Fruit fly (Drosophila melanogaster) whole organism, wandering third instar larva: ENCODE measurements around the gene CG15385.
A peak's percentile ranks its signal among the peaks of the same experiment; 100 is the strongest.

Experiments
- Abd-B ChIP-seq: fragments of >200 bp; optimal IDR thresholded peaks from 2 replicates; lab custom pipeline; 2017; ENCODE audit warnings: missing biosample characterization, missing genetic modification characterization
- CG32264 ChIP-seq: fragments of 200-800 bp; sonication (Bioruptor generic); optimal IDR thresholded peaks from 2 replicates; lab custom pipeline; 2016; ENCODE audit warnings: missing biosample characterization, missing genetic modification characterization
- CG9705 ChIP-seq: fragments of 200-800 bp; sonication (Bioruptor generic); optimal IDR thresholded peaks from 2 replicates; lab custom pipeline; 2018; ENCODE audit warnings: missing biosample characterization, mild to moderate bottlenecking, missing genetic modification characterization
- Dfd ChIP-seq: fragments of >200 bp; optimal IDR thresholded peaks from 2 replicates; lab custom pipeline; 2017; ENCODE audit warnings: missing biosample characterization, missing genetic modification characterization
- GATAd ChIP-seq: sonication (Bioruptor generic); optimal IDR thresholded peaks from 2 replicates; lab custom pipeline; 2016; ENCODE audit warnings: missing biosample characterization, missing genetic modification characterization
- Hnf4 ChIP-seq: fragments of 200-800 bp; sonication (Bioruptor generic); optimal IDR thresholded peaks from 2 replicates; lab custom pipeline; 2016; ENCODE audit warnings: missing biosample characterization, mild to moderate bottlenecking, missing genetic modification characterization
- Hr78 ChIP-seq: fragments of >200 bp; optimal IDR thresholded peaks from 2 replicates; lab custom pipeline; 2017; ENCODE audit warnings: missing biosample characterization, missing genetic modification characterization
- Myc ChIP-seq: fragments of >200 bp; optimal IDR thresholded peaks from 2 replicates; lab custom pipeline; 2017
- OdsH ChIP-seq: fragments of 200-800 bp; sonication (Bioruptor generic); optimal IDR thresholded peaks from 2 replicates; lab custom pipeline; 2016; ENCODE audit warnings: missing biosample characterization, mild to moderate bottlenecking, missing genetic modification characterization
- br ChIP-seq: fragments of 200-800 bp; sonication (Bioruptor generic); optimal IDR thresholded peaks from 2 replicates; lab custom pipeline; 2016; ENCODE audit warnings: missing biosample characterization, missing genetic modification characterization
- fru ChIP-seq: fragments of 200-800 bp; sonication (Bioruptor generic); optimal IDR thresholded peaks from 3 replicates; lab custom pipeline; 2016; ENCODE audit warnings: missing biosample characterization, mild to moderate bottlenecking, missing genetic modification characterization
- jim ChIP-seq: fragments of 175-275, 200-325 bp; sonication (Bioruptor generic); optimal IDR thresholded peaks from 2 replicates; lab custom pipeline; 2016; ENCODE audit warnings: missing biosample characterization, mild to moderate bottlenecking, missing genetic modification characterization
- psq ChIP-seq: fragments of 200-800 bp; sonication (Bioruptor generic); optimal IDR thresholded peaks from 3 replicates; lab custom pipeline; 2017; ENCODE audit warnings: missing biosample characterization, mild to moderate bottlenecking, missing genetic modification characterization, moderate library complexity

DNA sequence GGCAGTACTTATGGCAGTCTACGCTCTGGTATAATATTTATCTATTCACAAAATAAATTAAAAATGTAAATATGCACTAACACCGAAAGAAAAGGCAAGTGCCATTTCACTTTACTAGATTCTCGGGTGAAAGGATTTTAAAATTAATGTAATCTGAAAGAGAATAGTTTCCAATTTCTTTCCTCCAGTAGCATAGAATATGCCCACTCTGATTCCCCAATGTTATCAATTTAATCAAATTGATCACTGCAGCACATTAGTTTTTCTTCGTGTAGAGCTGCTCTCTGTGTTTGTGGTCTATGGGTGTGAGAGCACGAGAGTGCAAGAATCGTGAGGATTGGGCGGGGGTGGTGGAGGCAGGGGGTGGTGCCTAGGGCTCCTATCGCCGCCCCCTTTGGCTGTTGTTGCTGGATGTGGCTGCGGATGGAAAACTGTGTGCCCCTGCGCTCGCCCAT is 11.2 kb downstream of the CG15385 start:
- TF ChIP-seq Dfd (GFP tag; lab: Kevin White, UChicago) = no peak
- TF ChIP-seq br (GFP tag; lab: Kevin White, UChicago) = peak; percentile 76
- TF ChIP-seq Abd-B (GFP tag; lab: Kevin White, UChicago) = no peak
- TF ChIP-seq Hnf4 (GFP tag; lab: Kevin White, UChicago) = peak; percentile 65
- no peak for TF ChIP-seq GATAd (GFP tag; lab: Kevin White, UChicago)
- TF ChIP-seq jim (GFP tag; lab: Kevin White, UChicago) = no peak
- TF ChIP-seq Myc (lab: Kevin White, UChicago) = no peak
- peak; percentile 48 for TF ChIP-seq psq (GFP tag; lab: Kevin White, UChicago)
- peak; percentile 73 for TF ChIP-seq OdsH
- peak; percentile 72 for TF ChIP-seq CG32264 (GFP tag; lab: Kevin White, UChicago)
- no peak for TF ChIP-seq Hr78 (GFP tag; lab: Kevin White, UChicago)
- peak; percentile 76 for TF ChIP-seq fru (GFP tag; lab: Kevin White, UChicago)
- peak; percentile 25 for TF ChIP-seq CG9705 (GFP tag; lab: Kevin White, UChicago)
